Fruit fly (Drosophila melanogaster) whole organism, embryonic: ENCODE measurements around the gene ihog.

ENCODE experiments used
- CG10543 ChIP-seq: fragments of 200-800 bp; sonication (Bioruptor generic); optimal IDR thresholded peaks from 3 replicates; lab custom pipeline; 2017; ENCODE audit warnings: missing biosample characterization, mild to moderate bottlenecking, missing genetic modification characterization, moderate library complexity
- CG10959 ChIP-seq: fragments of 200-800 bp; sonication (Bioruptor generic); IDR thresholded peaks from 2 replicates; pipeline ENCODE4 v1.3.6; 2022; ENCODE audit warnings: missing biosample characterization, missing genetic modification characterization
- CG13123 ChIP-seq: fragments of 200-800 bp; sonication (Bioruptor generic); optimal IDR thresholded peaks from 2 replicates; lab custom pipeline; 2016; ENCODE audit warnings: missing biosample characterization, missing genetic modification characterization
- CG13894 ChIP-seq: fragments of 200-800 bp; sonication (Bioruptor generic); optimal IDR thresholded peaks from 3 replicates; lab custom pipeline; 2018; ENCODE audit warnings: missing biosample characterization, mild to moderate bottlenecking, missing genetic modification characterization, moderate library complexity
- CG16779 ChIP-seq: fragments of 200-800 bp; sonication (Bioruptor generic); IDR thresholded peaks from 2 replicates; pipeline ENCODE4 v1.3.6; 2022; ENCODE audit warnings: missing biosample characterization, missing genetic modification characterization
- CG18011 ChIP-seq: fragments of 200-800 bp; sonication (Bioruptor generic); optimal IDR thresholded peaks from 2 replicates; lab custom pipeline; 2017; ENCODE audit warnings: missing biosample characterization, missing genetic modification characterization, mild to moderate bottlenecking, moderate library complexity, missing genotype
- CG31224 ChIP-seq: fragments of 200-800 bp; sonication (Bioruptor generic); IDR thresholded peaks from 2 replicates; pipeline ENCODE4 v1.3.6; 2022; ENCODE audit warnings: missing biosample characterization, missing genetic modification characterization
- CG6765 ChIP-seq: fragments of 200-800 bp; sonication (Bioruptor generic); optimal IDR thresholded peaks from 3 replicates; lab custom pipeline; 2017; ENCODE audit warnings: missing biosample characterization, mild to moderate bottlenecking, missing genetic modification characterization
- Rx ChIP-seq: fragments of 200-800 bp; sonication (Bioruptor generic); IDR thresholded peaks from 2 replicates; pipeline ENCODE4 v1.3.6; 2022; ENCODE audit warnings: missing biosample characterization, missing genetic modification characterization
- Side ChIP-seq: fragments of 200-800 bp; sonication (Bioruptor generic); optimal IDR thresholded peaks from 2 replicates; lab custom pipeline; 2016; ENCODE audit warnings: missing biosample characterization, missing genetic modification characterization
- YL-1 ChIP-seq: fragments of 200-800 bp; sonication (Bioruptor generic); optimal IDR thresholded peaks from 3 replicates; lab custom pipeline; 2017; ENCODE audit warnings: missing biosample characterization, mild to moderate bottlenecking, missing genetic modification characterization
- dan ChIP-seq: fragments of 200-800 bp; sonication (Bioruptor generic); IDR thresholded peaks from 2 replicates; pipeline ENCODE4 v1.3.6; 2022; ENCODE audit warnings: missing biosample characterization, missing genetic modification characterization
- so ChIP-seq: fragments of 200-800 bp; sonication (Bioruptor generic); IDR thresholded peaks from 3 replicates; pipeline ENCODE4 v1.3.6; 2022; ENCODE audit warnings: missing biosample characterization, missing genetic modification characterization

- TF ChIP-seq CG18011 (GFP tag; lab: Kevin White, UChicago) (peak; percentile 98), CG31224 (GFP tag; lab: Robert Waterston, UW) (no peak), CG10959 (GFP tag; lab: Robert Waterston, UW) (no peak), Rx (GFP tag; lab: Robert Waterston, UW) (no peak), CG6765 (GFP tag; lab: Kevin White, UChicago) (no peak), CG16779 (GFP tag; lab: Robert Waterston, UW) (no peak), dan (GFP tag; lab: Robert Waterston, UW) (no peak), CG10543 (GFP tag; lab: Kevin White, UChicago) (no peak), YL-1 (GFP tag; lab: Kevin White, UChicago) (peak; percentile 86), Side (GFP tag; lab: Kevin White, UChicago) (no peak), CG13894 (no peak), so (GFP tag; lab: Robert Waterston, UW) (no peak), CG13123 (GFP tag; lab: Kevin White, UChicago) (no peak)
Observed at dm6 chr2L:6971597-6972036, 23.0 kb upstream of the ihog start, which contains the start of gene snRNP-U1-70K.
